Worm (Caenorhabditis elegans): Measurements from ENCODE around the gene vit-4.

Gene vit-4

ce11 chrX:3599860-3600259, 36.1 kb upstream of the vit-4 start:
- TF ChIP-seq nhr-232 (tag; optimal IDR thresholded peaks at IDR 0.05) (no peak), unc-55 (GFP tag; optimal IDR thresholded peaks at IDR 0.05) (peak; percentile 42)

ce11 chrX:3596967-3597366, 33.2 kb upstream of the vit-4 start:
- no peak for TF ChIP-seq odd-2 (tag; optimal IDR thresholded peaks at IDR 0.05)
- no peak for TF ChIP-seq pha-2 (tag; optimal IDR thresholded peaks at IDR 0.05)
- TF ChIP-seq unc-42 (tag; optimal IDR thresholded peaks at IDR 0.05), result no peak
- no peak for TF ChIP-seq ceh-30 (tag; optimal IDR thresholded peaks at IDR 0.05)
- TF ChIP-seq F13H6.1 (tag; optimal IDR thresholded peaks at IDR 0.05), result no peak
- TF ChIP-seq sox-4 (tag; optimal IDR thresholded peaks at IDR 0.05), result no peak
- TF ChIP-seq ceh-34 (tag; optimal IDR thresholded peaks at IDR 0.05), result no peak

ce11 chrX:3596303-3596772, 32.6 kb upstream of the vit-4 start, which contains the start of gene T27A10.6:
T27A10.6 (minus strand) TSS chrX:3596353.
- TF ChIP-seq hlh-15 (tag; optimal IDR thresholded peaks at IDR 0.05), result no peak
- TF ChIP-seq madf-2 (tag; optimal IDR thresholded peaks at IDR 0.05), result no peak
- TF ChIP-seq T23F11.4 (GFP tag; optimal IDR thresholded peaks at IDR 0.05), result no peak
- no peak for TF ChIP-seq hlh-6 (tag; optimal IDR thresholded peaks at IDR 0.05)
- TF ChIP-seq dmd-4 (tag; optimal IDR thresholded peaks at IDR 0.05; ENCODE audit: borderline replicate concordance), result no peak
- TF ChIP-seq pag-3 (tag; optimal IDR thresholded peaks at IDR 0.05; ENCODE audit: borderline replicate concordance), result no peak
- no peak for TF ChIP-seq pax-1 (tag; optimal IDR thresholded peaks at IDR 0.05)
- no peak for TF ChIP-seq ztf-16 (tag; optimal IDR thresholded peaks at IDR 0.05)
- no peak for TF ChIP-seq ceh-19 (GFP tag; optimal IDR thresholded peaks at IDR 0.05)
- TF ChIP-seq ceh-48 (tag; optimal IDR thresholded peaks at IDR 0.05), result no peak
- no peak for TF ChIP-seq tbx-7 (tag; optimal IDR thresholded peaks at IDR 0.05)
- TF ChIP-seq ceh-6 (GFP tag; optimal IDR thresholded peaks at IDR 0.05), result no peak

ce11 chrX:3590510-3590909, 26.7 kb upstream of the vit-4 start:
- TF ChIP-seq dve-1 (tag; optimal IDR thresholded peaks at IDR 0.05), result no peak
- no peak for TF ChIP-seq tbx-2 (tag; optimal IDR thresholded peaks at IDR 0.05)
- TF ChIP-seq fkh-6 (tag; optimal IDR thresholded peaks at IDR 0.05), result no peak
- TF ChIP-seq gmeb-2 (tag; optimal IDR thresholded peaks at IDR 0.05), result no peak
- TF ChIP-seq ceh-18 (tag; optimal IDR thresholded peaks at IDR 0.05), result no peak
- TF ChIP-seq unc-42 (tag; optimal IDR thresholded peaks at IDR 0.05), result no peak
- no peak for TF ChIP-seq ceh-14 (tag; optimal IDR thresholded peaks at IDR 0.05)
- no peak for TF ChIP-seq pqm-1 (tag; optimal IDR thresholded peaks at IDR 0.05)
- TF ChIP-seq ceh-45 (GFP tag; IDR thresholded peaks at IDR 0.05), result no peak
- no peak for TF ChIP-seq sox-2 (GFP tag; IDR thresholded peaks at IDR 0.05)
- TF ChIP-seq nhr-232 (tag; optimal IDR thresholded peaks at IDR 0.05), result no peak

ce11 chrX:3585625-3586024, 21.9 kb upstream of the vit-4 start, which contains the start of gene T27A10.2:
T27A10.2 (plus strand) TSS chrX:3585957.
- no peak for TF ChIP-seq ztf-16 (tag; optimal IDR thresholded peaks at IDR 0.05)
- no peak for TF ChIP-seq dmd-4 (tag; optimal IDR thresholded peaks at IDR 0.05; ENCODE audit: borderline replicate concordance)
- TF ChIP-seq K02D7.2 (tag; optimal IDR thresholded peaks at IDR 0.05), result no peak
- TF ChIP-seq unc-42 (tag; optimal IDR thresholded peaks at IDR 0.05), result peak; percentile 8

ce11 chrX:3584481-3584880, 20.7 kb upstream of the vit-4 start:
- TF ChIP-seq fax-1 (tag; optimal IDR thresholded peaks at IDR 0.05), result no peak
- no peak for TF ChIP-seq fkh-10 (GFP tag; optimal IDR thresholded peaks at IDR 0.05)
- no peak for TF ChIP-seq gmeb-2 (tag; optimal IDR thresholded peaks at IDR 0.05)
- TF ChIP-seq unc-42 (tag; optimal IDR thresholded peaks at IDR 0.05), result peak; percentile 63

Measured in whole organism, late embryonic.